Worm (Caenorhabditis elegans) whole organism, early embryonic: ENCODE measurements around the gene str-196.

Experiments used
- ama-1 ChIP-seq: fragments of 150-350 bp; optimal IDR thresholded peaks from 2 replicates; lab custom pipeline; 2014
- scrt-1 ChIP-seq: fragments of 200-800 bp; sonication (Bioruptor generic); IDR thresholded peaks from 2 replicates; pipeline ENCODE4 v1.3.6; 2022; ENCODE audit warnings: missing genetic modification characterization, missing compliant biosample characterization
- tbx-11 ChIP-seq: fragments of 200-800 bp; sonication (Bioruptor generic); IDR thresholded peaks from 2 replicates; pipeline ENCODE4 v1.3.6; 2022; ENCODE audit warnings: missing genetic modification characterization, missing compliant biosample characterization
- tbx-37 ChIP-seq: fragments of 200-800 bp; sonication (Bioruptor generic); conservative IDR thresholded peaks from 2 replicates; pipeline ENCODE4 v1.3.6; 2022; ENCODE audit warnings: missing genetic modification reagents, missing genetic modification characterization, missing compliant biosample characterization

ce11 chrV:457839-458238 is 33.7 kb upstream of the str-196 start:
- no peak for TF ChIP-seq ama-1 (lab: Kevin White, UChicago)
- no peak for TF ChIP-seq tbx-11 (GFP tag; lab: Robert Waterston, UW)
- no peak for TF ChIP-seq scrt-1 (GFP tag; lab: Robert Waterston, UW)
- TF ChIP-seq tbx-37 (GFP tag; lab: Robert Waterston, UW): no peak
